Worm (Caenorhabditis elegans) whole organism, L3 larva: ENCODE data around the gene rps-23.

Experiments used
- ZK546.5 ChIP-seq: sonication (generic microtip); optimal IDR thresholded peaks from 2 replicates; lab custom pipeline; 2017; ENCODE audit warnings: missing biosample characterization, missing genetic modification characterization
- aly-2 ChIP-seq: fragments of 150-350 bp; optimal IDR thresholded peaks from 2 replicates; lab custom pipeline; 2014; ENCODE audit warnings: missing biosample characterization, missing genetic modification characterization
- ceh-28 ChIP-seq: fragments of 150-350 bp; optimal IDR thresholded peaks from 2 replicates; lab custom pipeline; 2014; ENCODE audit warnings: missing biosample characterization, missing genetic modification reagents, missing genetic modification characterization
- ceh-82 ChIP-seq: fragments of 150-350 bp; optimal IDR thresholded peaks from 2 replicates; lab custom pipeline; 2014; ENCODE audit warnings: missing biosample characterization, missing genetic modification characterization
- egl-27 ChIP-seq: sonication (generic microtip); optimal IDR thresholded peaks from 4 replicates; lab custom pipeline; 2017; ENCODE audit warnings: missing biosample characterization, missing genetic modification reagents, missing genetic modification characterization
- lin-15B ChIP-seq: fragments of 150-350 bp; optimal IDR thresholded peaks from 2 replicates; lab custom pipeline; 2014; ENCODE audit warnings: missing biosample characterization, missing genetic modification characterization
- nhr-11 ChIP-seq: fragments of 150-350 bp; optimal IDR thresholded peaks from 2 replicates; lab custom pipeline; 2014; ENCODE audit warnings: missing biosample characterization, missing genetic modification characterization
- nhr-237 ChIP-seq: fragments of 150-350 bp; optimal IDR thresholded peaks from 2 replicates; lab custom pipeline; 2014; ENCODE audit warnings: missing biosample characterization, missing genetic modification characterization
- nhr-25 ChIP-seq: sonication (generic microtip); optimal IDR thresholded peaks from 2 replicates; lab custom pipeline; 2017; ENCODE audit warnings: missing biosample characterization, missing genetic modification characterization
- skn-1 ChIP-seq: fragments of 150-350 bp; optimal IDR thresholded peaks from 2 replicates; lab custom pipeline; 2014; ENCODE audit warnings: missing biosample characterization, missing genetic modification characterization
- snpc-4 ChIP-seq: fragments of 150-350 bp; optimal IDR thresholded peaks from 2 replicates; lab custom pipeline; 2014; ENCODE audit warnings: missing biosample characterization, missing genetic modification characterization
- ztf-4 ChIP-seq: fragments of 150-350 bp; optimal IDR thresholded peaks from 2 replicates; lab custom pipeline; 2014; ENCODE audit warnings: missing biosample characterization, missing genetic modification characterization

DNA sequence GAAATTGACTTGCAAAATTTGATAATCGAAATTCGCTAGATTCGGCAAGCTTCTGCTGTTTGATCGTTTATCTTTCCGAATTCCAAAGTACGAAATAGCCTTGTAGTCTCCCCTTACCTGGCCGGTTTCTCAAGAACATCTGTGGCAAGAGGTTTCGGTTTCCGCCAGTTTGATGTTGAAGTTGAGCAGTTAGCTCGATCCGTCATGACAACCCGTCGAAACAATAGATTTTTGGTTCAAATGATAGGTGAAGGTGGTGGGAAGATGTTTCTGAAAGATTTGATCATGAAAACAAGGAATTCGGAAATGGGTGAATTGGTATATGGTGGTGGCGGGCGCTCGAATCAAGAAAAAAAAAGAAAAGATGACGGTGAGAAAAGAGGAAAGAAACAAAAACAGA, 7.6 kb upstream of the rps-23 start, which contains the start of gene acs-20:
- TF ChIP-seq nhr-25 (tag; lab: Kevin White, UChicago) (no peak), ceh-28 (tag; lab: Kevin White, UChicago) (no peak), egl-27 (no peak), skn-1 (tag; lab: Kevin White, UChicago) (no peak), nhr-11 (no peak), lin-15B (tag; lab: Kevin White, UChicago) (no peak), nhr-237 (no peak), ZK546.5 (tag; lab: Kevin White, UChicago) (no peak), ceh-82 (no peak), snpc-4 (tag; lab: Kevin White, UChicago) (no peak), aly-2 (tag; lab: Kevin White, UChicago) (no peak), ztf-4 (tag; lab: Kevin White, UChicago) (no peak)
